Worm (Caenorhabditis elegans) whole organism, L4 larva: ENCODE data around the gene ttc-17.

Experiments used
- D1046.2 ChIP-seq: fragments of 200-800 bp; sonication (Bioruptor generic); IDR thresholded peaks from 2 replicates; pipeline ENCODE4 v1.3.6; 2022; ENCODE audit warnings: missing genetic modification characterization, missing compliant biosample characterization
- R02D3.7 ChIP-seq: fragments of 150-350 bp; sonication (generic microtip); optimal IDR thresholded peaks from 3 replicates; lab custom pipeline; 2014; ENCODE audit warnings: missing biosample characterization, missing genetic modification characterization
- T26A8.4 ChIP-seq: fragments of 200-800 bp; sonication (Bioruptor generic); IDR thresholded peaks from 2 replicates; pipeline ENCODE4 v1.3.6; 2022; ENCODE audit warnings: missing genetic modification characterization, missing compliant biosample characterization
- Y105C5A.15 ChIP-seq: fragments of 200-800 bp; sonication (Bioruptor generic); IDR thresholded peaks from 2 replicates; pipeline ENCODE4 v1.3.6; 2022; ENCODE audit warnings: missing genetic modification characterization, missing compliant biosample characterization
- Y48G9A.11 ChIP-seq: fragments of 200-800 bp; sonication (Bioruptor generic); IDR thresholded peaks from 2 replicates; pipeline ENCODE4 v1.3.6; 2022; ENCODE audit warnings: missing genetic modification reagents, missing genetic modification characterization, missing compliant biosample characterization
- Y5F2A.4 ChIP-seq: fragments of 200-800 bp; sonication (Bioruptor generic); optimal IDR thresholded peaks from 2 replicates; lab custom pipeline; 2018; ENCODE audit warnings: mild to moderate bottlenecking, missing genetic modification characterization, missing compliant biosample characterization
- ZK546.5 ChIP-seq, 2 experiments: sonication (generic microtip); optimal IDR thresholded peaks; 2 replicates each; lab custom pipeline; 2017; ENCODE audit warnings: missing biosample characterization in 2 of 2, missing genetic modification characterization in 2 of 2
- aha-1 ChIP-seq: fragments of 150-350 bp; peaks from one replicate; lab custom pipeline; 2014; ENCODE audit warnings: missing biosample characterization, missing genetic modification characterization
- arid-1 ChIP-seq: fragments of 200-800 bp; sonication (Bioruptor generic); conservative IDR thresholded peaks from 2 replicates; pipeline ENCODE4 v1.3.6; 2022; ENCODE audit warnings: missing genetic modification reagents, missing genetic modification characterization, missing compliant biosample characterization
- attf-4 ChIP-seq: sonication (generic microtip); optimal IDR thresholded peaks from 3 replicates; lab custom pipeline; 2017; ENCODE audit warnings: missing biosample characterization, missing genetic modification characterization
- ceh-20 ChIP-seq: fragments of 200-800 bp; sonication (Bioruptor generic); IDR thresholded peaks from 2 replicates; pipeline ENCODE4 v1.3.6; 2022; ENCODE audit warnings: missing genetic modification reagents, missing genetic modification characterization, missing compliant biosample characterization
- ceh-62 ChIP-seq: sonication (generic microtip); optimal IDR thresholded peaks from 2 replicates; lab custom pipeline; 2017; ENCODE audit warnings: missing biosample characterization, missing genetic modification characterization
- ces-1 ChIP-seq: fragments of 150-350 bp; sonication (generic microtip); optimal IDR thresholded peaks from 4 replicates; lab custom pipeline; 2014; ENCODE audit warnings: missing biosample characterization, missing genetic modification reagents, missing genetic modification characterization
- cey-2 ChIP-seq: sonication (generic microtip); optimal IDR thresholded peaks from 3 replicates; lab custom pipeline; 2017; ENCODE audit warnings: missing genetic modification characterization, mild to moderate bottlenecking, missing compliant biosample characterization, antibody characterized with exemption, borderline replicate concordance; ENCODE audit not compliant: insufficient read depth
- ctbp-1 ChIP-seq: fragments of 200-800 bp; sonication (Bioruptor generic); IDR thresholded peaks from 2 replicates; pipeline ENCODE4 v1.3.6; 2022; ENCODE audit warnings: missing genetic modification reagents, missing genetic modification characterization, missing compliant biosample characterization
- daf-19 ChIP-seq: fragments of 200-800 bp; sonication (Bioruptor generic); conservative IDR thresholded peaks from 2 replicates; pipeline ENCODE4 v1.3.6; 2022; ENCODE audit warnings: missing genetic modification characterization, missing compliant biosample characterization
- daf-8 ChIP-seq: fragments of 200-800 bp; sonication (Bioruptor generic); IDR thresholded peaks from 2 replicates; pipeline ENCODE4 v1.3.6; 2022; ENCODE audit warnings: missing genetic modification characterization, missing compliant biosample characterization
- dmd-6 ChIP-seq: fragments of 200-800 bp; sonication (Bioruptor generic); IDR thresholded peaks from 2 replicates; pipeline ENCODE4 v1.3.6; 2022; ENCODE audit warnings: missing genetic modification reagents, missing genetic modification characterization, missing compliant biosample characterization
- dmd-8 ChIP-seq: fragments of 200-800 bp; sonication (Bioruptor generic); IDR thresholded peaks from 2 replicates; pipeline ENCODE4 v1.3.6; 2022; ENCODE audit warnings: missing genetic modification characterization, missing compliant biosample characterization
- dmd-9 ChIP-seq: fragments of 200-800 bp; sonication (Bioruptor generic); IDR thresholded peaks from 2 replicates; pipeline ENCODE4 v1.3.6; 2022; ENCODE audit warnings: missing genetic modification reagents, missing genetic modification characterization, missing compliant biosample characterization
- dve-1 ChIP-seq: sonication (generic microtip); optimal IDR thresholded peaks from 2 replicates; lab custom pipeline; 2017; ENCODE audit warnings: antibody characterized with exemption, mild to moderate bottlenecking, missing genetic modification characterization, missing compliant biosample characterization; ENCODE audit not compliant: insufficient read depth
- egl-27 ChIP-seq: sonication (generic microtip); optimal IDR thresholded peaks from 3 replicates; lab custom pipeline; 2017; ENCODE audit warnings: missing biosample characterization, missing genetic modification reagents, missing genetic modification characterization
- egl-43 ChIP-seq: fragments of 200-800 bp; sonication (Bioruptor generic); IDR thresholded peaks from 2 replicates; pipeline ENCODE4 v1.3.6; 2022; ENCODE audit warnings: missing genetic modification reagents, missing genetic modification characterization, missing compliant biosample characterization
- hlh-11 ChIP-seq: fragments of 200-800 bp; sonication (Bioruptor generic); optimal IDR thresholded peaks from 2 replicates; lab custom pipeline; 2018; ENCODE audit warnings: mild to moderate bottlenecking, missing genetic modification characterization, missing compliant biosample characterization
- hmg-1.1 ChIP-seq: fragments of 200-800 bp; sonication (Bioruptor generic); IDR thresholded peaks from 2 replicates; pipeline ENCODE4 v1.3.6; 2022; ENCODE audit warnings: missing genetic modification reagents, missing genetic modification characterization, missing compliant biosample characterization
- jun-1 ChIP-seq: fragments of 150-350 bp; optimal IDR thresholded peaks from 2 replicates; lab custom pipeline; 2014; ENCODE audit warnings: missing biosample characterization, missing genetic modification reagents, missing genetic modification characterization
- lim-7 ChIP-seq: fragments of 200-800 bp; sonication (Bioruptor generic); IDR thresholded peaks from 2 replicates; pipeline ENCODE4 v1.3.6; 2022; ENCODE audit warnings: missing genetic modification characterization, missing compliant biosample characterization
- lin-15B ChIP-seq: fragments of 150-350 bp; sonication (generic microtip); optimal IDR thresholded peaks from 3 replicates; lab custom pipeline; 2014; ENCODE audit warnings: missing biosample characterization, missing genetic modification characterization
- lin-38 ChIP-seq: fragments of 200-800 bp; sonication (Bioruptor generic); IDR thresholded peaks from 2 replicates; pipeline ENCODE4 v1.3.6; 2022; ENCODE audit warnings: missing genetic modification reagents, missing genetic modification characterization, missing compliant biosample characterization
- mdt-29 ChIP-seq: fragments of 200-800 bp; sonication (Bioruptor generic); IDR thresholded peaks from 2 replicates; pipeline ENCODE4 v1.3.6; 2022; ENCODE audit warnings: missing genetic modification reagents, missing genetic modification characterization, missing compliant biosample characterization
- mep-1 ChIP-seq: fragments of 150-350 bp; sonication (generic microtip); optimal IDR thresholded peaks from 3 replicates; lab custom pipeline; 2014; ENCODE audit warnings: missing biosample characterization, missing genetic modification characterization
- mes-2 ChIP-seq: sonication (generic microtip); optimal IDR thresholded peaks from 2 replicates; lab custom pipeline; 2016; ENCODE audit warnings: missing genotype, mild to moderate bottlenecking, missing genetic modification characterization, missing compliant biosample characterization; ENCODE audit not compliant: poor library complexity, severe bottlenecking
- mxl-2 ChIP-seq: fragments of 200-800 bp; sonication (Bioruptor generic); conservative IDR thresholded peaks from 2 replicates; pipeline ENCODE4 v1.3.6; 2022; ENCODE audit warnings: missing genetic modification reagents, missing genetic modification characterization, missing compliant biosample characterization
- mxl-3 ChIP-seq: fragments of 200-800 bp; sonication (Bioruptor generic); optimal IDR thresholded peaks from 2 replicates; lab custom pipeline; 2018; ENCODE audit warnings: mild to moderate bottlenecking, missing genetic modification characterization, missing compliant biosample characterization
- nhr-10 ChIP-seq: fragments of 150-350 bp; optimal IDR thresholded peaks from 2 replicates; lab custom pipeline; 2014; ENCODE audit warnings: missing biosample characterization, missing genetic modification characterization
- nhr-111 ChIP-seq: fragments of 200-800 bp; sonication (Bioruptor generic); optimal IDR thresholded peaks from 2 replicates; lab custom pipeline; 2018; ENCODE audit warnings: mild to moderate bottlenecking, missing genetic modification characterization, missing compliant biosample characterization
- nhr-28 ChIP-seq: fragments of 150-350 bp; optimal IDR thresholded peaks from 2 replicates; lab custom pipeline; 2014; ENCODE audit warnings: missing biosample characterization, missing genetic modification characterization
- nhr-6 ChIP-seq: fragments of 150-350 bp; optimal IDR thresholded peaks from 2 replicates; lab custom pipeline; 2014; ENCODE audit warnings: missing biosample characterization, missing genetic modification characterization
- nhr-76 ChIP-seq: fragments of 150-350 bp; optimal IDR thresholded peaks from 2 replicates; lab custom pipeline; 2014; ENCODE audit warnings: missing biosample characterization, missing genetic modification characterization
- php-3 ChIP-seq: fragments of 200-800 bp; sonication (Bioruptor generic); IDR thresholded peaks from 2 replicates; pipeline ENCODE4 v1.3.6; 2022; ENCODE audit warnings: missing genetic modification reagents, missing genetic modification characterization, missing compliant biosample characterization
- rbr-2 ChIP-seq: sonication (generic microtip); optimal IDR thresholded peaks from 2 replicates; lab custom pipeline; 2016; ENCODE audit warnings: missing genotype, missing genetic modification characterization, missing compliant biosample characterization
- saeg-2 ChIP-seq: fragments of 200-800 bp; sonication (Bioruptor generic); IDR thresholded peaks from 2 replicates; pipeline ENCODE4 v1.3.6; 2022; ENCODE audit warnings: missing genetic modification reagents, missing genetic modification characterization, missing compliant biosample characterization
- skn-1 ChIP-seq: fragments of 150-350 bp; optimal IDR thresholded peaks from 2 replicates; lab custom pipeline; 2014; ENCODE audit warnings: missing biosample characterization, missing genetic modification characterization
- snpc-1.2 ChIP-seq: fragments of 200-800 bp; sonication (Bioruptor generic); IDR thresholded peaks from 2 replicates; pipeline ENCODE4 v1.3.6; 2022; ENCODE audit warnings: missing genetic modification reagents, missing genetic modification characterization, missing compliant biosample characterization
- snpc-4 ChIP-seq: fragments of 150-350 bp; optimal IDR thresholded peaks from 2 replicates; lab custom pipeline; 2014; ENCODE audit warnings: missing biosample characterization, missing genetic modification characterization
- spr-3 ChIP-seq: fragments of 200-800 bp; sonication (Bioruptor generic); optimal IDR thresholded peaks from 2 replicates; lab custom pipeline; 2018; ENCODE audit warnings: mild to moderate bottlenecking, missing genetic modification characterization, missing compliant biosample characterization
- tag-97 ChIP-seq: fragments of 200-800 bp; sonication (Bioruptor generic); IDR thresholded peaks from 2 replicates; pipeline ENCODE4 v1.3.6; 2022; ENCODE audit warnings: missing genetic modification characterization, missing compliant biosample characterization
- unc-39 ChIP-seq: sonication (generic microtip); optimal IDR thresholded peaks from 2 replicates; lab custom pipeline; 2017; ENCODE audit warnings: missing biosample characterization, missing genetic modification characterization
- unc-62 ChIP-seq, 3 experiments: fragments of 150-350 bp in 1 of 3; sonication (generic microtip); optimal IDR thresholded peaks in 2 of 3; peaks in 1 of 3; 1 replicate in 1 of 3; 2 replicates in 2 of 3; lab custom pipeline; 2014 to 2017; ENCODE audit warnings: missing biosample characterization in 3 of 3, missing genetic modification characterization in 3 of 3, missing genetic modification reagents in 3 of 3, missing genotype in 1 of 3
- vab-7 ChIP-seq: fragments of 200-800 bp; sonication (Bioruptor generic); IDR thresholded peaks from 2 replicates; pipeline ENCODE4 v1.3.6; 2022; ENCODE audit warnings: missing genetic modification reagents, missing genetic modification characterization, missing compliant biosample characterization
- zag-1 ChIP-seq: fragments of 150-350 bp; optimal IDR thresholded peaks from 2 replicates; lab custom pipeline; 2014; ENCODE audit warnings: missing biosample characterization, missing genetic modification characterization
- zfp-2 ChIP-seq: sonication (generic microtip); optimal IDR thresholded peaks from 2 replicates; lab custom pipeline; 2016; ENCODE audit warnings: mild to moderate bottlenecking, missing genetic modification characterization, missing compliant biosample characterization
- zip-2 ChIP-seq: fragments of 150-350 bp; optimal IDR thresholded peaks from 2 replicates; lab custom pipeline; 2014; ENCODE audit warnings: missing biosample characterization, missing genetic modification characterization

Gene ttc-17

ce11 chrV:8948996-8949395 is 7.8 kb upstream of the ttc-17 start:
- TF ChIP-seq ZK546.5 (tag; optimal IDR thresholded peaks at IDR 0.05; lab: Kevin White, UChicago) (no peak), spr-3 (GFP tag; lab: Kevin White, UChicago) (no peak), vab-7 (no peak), Y5F2A.4 (GFP tag; lab: Kevin White, UChicago) (no peak), egl-27 (tag; lab: Kevin White, UChicago) (no peak), zfp-2 (tag; lab: Kevin White, UChicago) (no peak), zip-2 (no peak), attf-4 (tag; lab: Kevin White, UChicago) (no peak), lin-15B (tag; lab: Kevin White, UChicago) (no peak), dmd-6 (GFP tag; lab: Robert Waterston, UW) (peak; percentile 82), ctbp-1 (GFP tag; lab: Robert Waterston, UW) (no peak), Y105C5A.15 (GFP tag; lab: Robert Waterston, UW) (no peak), mes-2 (tag; lab: Kevin White, UChicago) (no peak), daf-8 (GFP tag; lab: Robert Waterston, UW) (no peak), D1046.2 (GFP tag; lab: Robert Waterston, UW) (no peak), nhr-76 (no peak), hlh-11 (tag; lab: Kevin White, UChicago) (peak; percentile 80), php-3 (peak; percentile 75), nhr-111 (no peak), cey-2 (tag; lab: Kevin White, UChicago) (no peak), rbr-2 (tag; lab: Kevin White, UChicago) (no peak), egl-43 (GFP tag; lab: Robert Waterston, UW) (no peak), zag-1 (tag; lab: Kevin White, UChicago) (no peak), nhr-28 (peak; percentile 43), ces-1 (GFP tag; lab: Kevin White, UChicago) (no peak), dmd-9 (GFP tag; lab: Robert Waterston, UW) (no peak), saeg-2 (GFP tag; lab: Robert Waterston, UW) (no peak), dve-1 (peak; percentile 72), ceh-20 (GFP tag; lab: Robert Waterston, UW) (no peak), jun-1 (tag; lab: Kevin White, UChicago) (no peak), lin-38 (GFP tag; lab: Robert Waterston, UW) (no peak), unc-39 (no peak), Y48G9A.11 (GFP tag; lab: Robert Waterston, UW) (no peak), R02D3.7 (no peak), aha-1 (tag; lab: Kevin White, UChicago) (no peak), ceh-62 (tag; lab: Kevin White, UChicago) (no peak), T26A8.4 (no peak), mxl-3 (peak; percentile 34), nhr-10 (no peak), daf-19 (GFP tag; lab: Robert Waterston, UW) (no peak), mdt-29 (GFP tag; lab: Robert Waterston, UW) (no peak), snpc-4 (tag; lab: Kevin White, UChicago) (no peak), dmd-8 (GFP tag; lab: Robert Waterston, UW) (no peak), lim-7 (GFP tag; lab: Robert Waterston, UW) (no peak), skn-1 (tag; lab: Kevin White, UChicago) (no peak), mep-1 (tag; lab: Kevin White, UChicago) (no peak), arid-1 (GFP tag; lab: Robert Waterston, UW) (no peak), mxl-2 (GFP tag; lab: Robert Waterston, UW) (no peak), tag-97 (GFP tag; lab: Robert Waterston, UW) (no peak), unc-62 (GFP tag; optimal IDR thresholded peaks at IDR 0.05 in 1 of 2; lab: Kevin White, UChicago) (peak in 1 of 2 experiments; percentile 63), unc-62 (tag; optimal IDR thresholded peaks at IDR 0.05; lab: Kevin White, UChicago) (no peak), nhr-6 (tag; lab: Kevin White, UChicago) (no peak), snpc-1.2 (GFP tag; lab: Robert Waterston, UW) (no peak), hmg-1.1 (GFP tag; lab: Robert Waterston, UW) (no peak)
